Fruit fly (Drosophila melanogaster): Measurements from ENCODE around the gene CG11986.
A peak's percentile ranks its signal among the peaks of the same experiment; 100 is the strongest.

CG11986 gene

DNA sequence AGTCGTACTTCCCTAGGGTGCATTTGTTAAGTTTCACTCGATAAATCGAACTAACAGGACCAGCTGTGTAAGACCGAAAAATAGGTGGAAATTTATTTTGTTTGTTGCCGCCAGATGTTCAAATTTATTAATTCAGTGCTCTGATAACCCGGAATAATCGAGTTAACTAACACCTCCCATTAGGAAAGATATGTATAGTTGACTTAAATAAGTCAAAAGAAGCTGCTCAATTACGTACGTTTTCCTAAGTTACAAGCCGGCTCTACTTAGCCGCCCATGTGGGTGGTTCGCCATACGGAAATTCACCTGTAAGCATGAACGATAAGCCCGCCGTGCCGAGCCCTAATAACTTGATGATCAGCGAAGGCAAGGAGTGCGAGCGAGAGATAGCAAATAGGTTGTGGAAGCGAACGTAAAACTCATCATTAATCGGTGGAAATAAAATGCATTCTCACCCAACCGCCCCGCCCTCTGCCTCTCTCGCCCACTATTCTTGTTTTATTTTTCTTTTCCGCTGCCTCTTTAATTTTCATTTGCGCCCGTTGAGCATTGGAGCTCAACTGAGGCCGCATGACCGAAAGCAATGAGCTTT lies 38.7 kb downstream of the CG11986 start (continued):
- peak; percentile 46 for TF ChIP-seq acj6 (GFP tag; optimal IDR thresholded peaks at IDR 0.05)
- peak; percentile 69 for TF ChIP-seq lz (GFP tag; optimal IDR thresholded peaks at IDR 0.05)
- peak in 1 of 2 experiments; percentile 58 for TF ChIP-seq salr (GFP tag; optimal IDR thresholded peaks at IDR 0.05)
- TF ChIP-seq ss (GFP tag; optimal IDR thresholded peaks at IDR 0.05): peak in 1 of 2 experiments; percentile 47
- peak; percentile 60 for TF ChIP-seq topi (GFP tag; optimal IDR thresholded peaks at IDR 0.05)
- peak; percentile 19 for TF ChIP-seq Blimp-1 (GFP tag; optimal IDR thresholded peaks at IDR 0.05)
- TF ChIP-seq CG10669 (GFP tag; optimal IDR thresholded peaks at IDR 0.05): peak; percentile 38
- TF ChIP-seq vri (GFP tag; optimal IDR thresholded peaks at IDR 0.05): no peak
- peak; percentile 80 for TF ChIP-seq Hr39 (GFP tag; optimal IDR thresholded peaks at IDR 0.05)
- TF ChIP-seq CG11902 (GFP tag; optimal IDR thresholded peaks at IDR 0.05): peak; percentile 55
- TF ChIP-seq CG34406 (GFP tag; optimal IDR thresholded peaks at IDR 0.05): peak; percentile 47
- no peak for TF ChIP-seq Gug (GFP tag; IDR thresholded peaks at IDR 0.05)
- peak; percentile 53 for TF ChIP-seq CG4318 (GFP tag; optimal IDR thresholded peaks at IDR 0.05)
- peak; percentile 48 for TF ChIP-seq spab (GFP tag; optimal IDR thresholded peaks at IDR 0.05)
- TF ChIP-seq Hr4 (GFP tag; optimal IDR thresholded peaks at IDR 0.05): peak; percentile 72
- TF ChIP-seq CG6276 (GFP tag; optimal IDR thresholded peaks at IDR 0.05): peak; percentile 47

DNA sequence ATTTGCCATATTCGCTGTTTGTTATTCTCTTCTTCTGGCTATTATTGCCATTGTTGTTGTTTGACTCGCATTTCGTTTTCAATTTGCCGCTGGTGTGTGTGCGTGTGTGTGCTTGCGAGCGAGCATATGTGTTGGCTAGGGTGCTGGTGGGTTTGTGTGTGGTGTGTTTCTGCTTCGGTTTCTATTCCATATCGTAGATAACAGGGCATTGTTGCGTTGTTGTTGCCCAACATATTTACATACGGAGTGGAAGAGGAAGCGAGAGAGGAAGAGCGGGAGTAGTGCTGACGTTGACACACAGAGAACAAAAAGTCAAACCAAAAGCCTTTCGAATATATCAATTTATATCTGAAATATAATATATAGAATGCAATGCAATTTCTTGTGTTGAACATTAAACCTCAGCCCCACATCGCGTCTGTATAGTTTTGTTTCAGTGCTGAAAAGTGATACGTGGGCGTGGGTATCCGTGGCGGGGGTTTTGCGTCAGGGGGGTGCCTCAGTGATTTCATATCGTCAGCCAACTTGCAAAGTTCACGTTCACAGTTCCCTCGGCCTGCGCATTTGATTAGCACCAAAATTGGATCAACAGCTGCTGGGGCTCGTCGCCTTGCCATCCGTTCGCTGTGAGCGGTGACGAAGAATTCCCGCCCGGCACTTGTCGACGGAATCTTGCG lies 39.3 kb downstream of the CG11986 start:
- TF ChIP-seq CG10669 (GFP tag; optimal IDR thresholded peaks at IDR 0.05): peak; percentile 25
- peak; percentile 18 for TF ChIP-seq topi (GFP tag; optimal IDR thresholded peaks at IDR 0.05)
- peak; percentile 43 for TF ChIP-seq net (GFP tag; optimal IDR thresholded peaks at IDR 0.05)
- TF ChIP-seq Ets96B (tag; optimal IDR thresholded peaks at IDR 0.05): peak; percentile 29
- peak; percentile 48 for TF ChIP-seq Hr4 (GFP tag; optimal IDR thresholded peaks at IDR 0.05)
- no peak for TF ChIP-seq Ets21C (GFP tag; optimal IDR thresholded peaks at IDR 0.05)
- peak; percentile 52 for TF ChIP-seq Lpt (GFP tag; optimal IDR thresholded peaks at IDR 0.05)
- TF ChIP-seq CG8119 (GFP tag; IDR thresholded peaks at IDR 0.05): no peak
- TF ChIP-seq CG4318 (GFP tag; optimal IDR thresholded peaks at IDR 0.05): peak; percentile 42
- TF ChIP-seq dsx (GFP tag; optimal IDR thresholded peaks at IDR 0.05; ENCODE audit: poor library complexity, severe bottlenecking): peak; percentile 50
- peak; percentile 44 for TF ChIP-seq dac (GFP tag; optimal IDR thresholded peaks at IDR 0.05)
- peak; percentile 94 for TF ChIP-seq Eip78C (GFP tag)
- peak; percentile 50 for TF ChIP-seq CG11762 (GFP tag; optimal IDR thresholded peaks at IDR 0.05; ENCODE audit: insufficient read depth)
- peak; percentile 98 for TF ChIP-seq fkh (GFP tag; optimal IDR thresholded peaks at IDR 0.05)
- no peak for TF ChIP-seq CG16779 (tag; optimal IDR thresholded peaks at IDR 0.05)
- TF ChIP-seq Eip93F (GFP tag; optimal IDR thresholded peaks at IDR 0.05): peak; percentile 35
- TF ChIP-seq OdsH (GFP tag; optimal IDR thresholded peaks at IDR 0.05): peak; percentile 65
- no peak for TF ChIP-seq fd85E (GFP tag; optimal IDR thresholded peaks at IDR 0.05)
- peak; percentile 12 for TF ChIP-seq vri (GFP tag; optimal IDR thresholded peaks at IDR 0.05)
- peak; percentile 75 for TF ChIP-seq CG32006 (GFP tag; optimal IDR thresholded peaks at IDR 0.05)
- peak; percentile 60 for TF ChIP-seq achi (GFP tag; optimal IDR thresholded peaks at IDR 0.05)
- TF ChIP-seq Met (GFP tag; optimal IDR thresholded peaks at IDR 0.05): peak; percentile 29
- peak; percentile 57 for TF ChIP-seq acj6 (GFP tag; optimal IDR thresholded peaks at IDR 0.05)
- TF ChIP-seq eg (GFP tag; IDR thresholded peaks at IDR 0.05): no peak
- TF ChIP-seq salr (GFP tag; optimal IDR thresholded peaks at IDR 0.05): peak in 1 of 2 experiments; percentile 46
- peak; percentile 47 for TF ChIP-seq CG6276 (GFP tag; optimal IDR thresholded peaks at IDR 0.05)
- TF ChIP-seq CG6854 (GFP tag; optimal IDR thresholded peaks at IDR 0.05): no peak
- TF ChIP-seq CG3032 (tag; optimal IDR thresholded peaks at IDR 0.05): peak; percentile 32
- TF ChIP-seq ss (GFP tag; optimal IDR thresholded peaks at IDR 0.05): peak in 1 of 2 experiments; percentile 24
- TF ChIP-seq CG34406 (GFP tag; optimal IDR thresholded peaks at IDR 0.05): peak; percentile 25
- peak; percentile 18 for TF ChIP-seq spab (GFP tag; optimal IDR thresholded peaks at IDR 0.05)
- TF ChIP-seq CG11294 (GFP tag; IDR thresholded peaks at IDR 0.05): no peak
- no peak for TF ChIP-seq CG31627 (GFP tag; optimal IDR thresholded peaks at IDR 0.05)
- no peak for TF ChIP-seq CG8319 (GFP tag; optimal IDR thresholded peaks at IDR 0.05)
- TF ChIP-seq CG6808 (GFP tag; optimal IDR thresholded peaks at IDR 0.05): peak; percentile 20
- TF ChIP-seq pdm3 (GFP tag; optimal IDR thresholded peaks at IDR 0.05): peak; percentile 41
- TF ChIP-seq lz (GFP tag; optimal IDR thresholded peaks at IDR 0.05): no peak
- TF ChIP-seq svp (GFP tag): no peak
- peak; percentile 49 for TF ChIP-seq CG3919 (GFP tag; optimal IDR thresholded peaks at IDR 0.05)
- TF ChIP-seq CG8632 (GFP tag; optimal IDR thresholded peaks at IDR 0.05): peak; percentile 2
- TF ChIP-seq CG10631 (GFP tag; optimal IDR thresholded peaks at IDR 0.05): peak; percentile 57
- peak; percentile 3 for TF ChIP-seq cyc (GFP tag; optimal IDR thresholded peaks at IDR 0.05)

All from whole organism, prepupa.